Fruit fly (Drosophila melanogaster): Measurements from ENCODE around the gene CG8927.

CG8927 gene

DNA sequence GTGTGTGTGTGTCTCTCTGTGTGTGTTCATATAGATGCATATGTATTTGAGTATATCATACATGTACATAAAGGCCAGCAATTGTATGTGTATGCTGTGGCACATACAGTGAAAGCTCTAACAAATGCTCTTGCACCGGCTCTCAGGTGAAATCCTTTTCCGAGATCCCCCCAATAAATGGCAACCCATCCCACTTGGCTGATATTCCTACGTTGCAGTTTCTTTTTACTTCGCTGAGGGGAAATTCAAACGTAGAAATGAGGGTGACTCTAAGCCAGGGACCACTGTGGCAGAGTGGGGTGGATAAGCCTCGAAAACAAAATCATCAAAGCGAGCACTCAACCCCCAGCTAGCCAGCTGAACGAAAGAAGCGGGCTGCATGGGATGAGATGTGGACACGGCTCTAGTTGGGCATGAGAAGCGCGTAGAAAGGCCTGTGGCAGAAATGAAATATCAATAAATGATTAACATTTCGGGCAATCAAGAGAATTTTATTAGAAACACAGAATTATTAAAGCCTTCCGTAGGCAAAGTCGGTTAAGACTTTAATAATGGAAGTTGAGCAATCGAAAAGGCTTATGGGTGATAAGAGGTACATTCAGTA, 41.6 kb downstream of the CG8927 start (continued):
- TF ChIP-seq dan (GFP tag; IDR thresholded peaks at IDR 0.05) (peak; percentile 99), bsh (GFP tag; optimal IDR thresholded peaks at IDR 0.05) (peak; percentile 89 to 100), gem (tag; optimal IDR thresholded peaks at IDR 0.05) (peak; percentile 99), chinmo (GFP tag; IDR thresholded peaks at IDR 0.05; ENCODE audit: partially characterized antibody) (peak; percentile 85; the same call in 3 of the 4 replicates), CG30403 (GFP tag; optimal IDR thresholded peaks at IDR 0.05) (peak; percentile 99), peb (GFP tag; IDR thresholded peaks at IDR 0.05) (peak; percentile 99), Doc2 (GFP tag; IDR thresholded peaks at IDR 0.05) (peak; percentile 98), ato (GFP tag; IDR thresholded peaks at IDR 0.05; ENCODE audit: partially characterized antibody) (no peak), gsb-n (tag; optimal IDR thresholded peaks at IDR 0.05) (peak; percentile 99), CG10959 (GFP tag; IDR thresholded peaks at IDR 0.05) (peak; percentile 99), CG12769 (tag; optimal IDR thresholded peaks at IDR 0.05) (peak; percentile 100), CG4730 (GFP tag; IDR thresholded peaks at IDR 0.05) (peak; percentile 100), crp (GFP tag; optimal IDR thresholded peaks at IDR 0.05) (peak in 1 of 2 experiments; percentile 76), esg (GFP tag; conservative IDR thresholded peaks at IDR 0.05) (peak; percentile 100), Dbx (GFP tag; IDR thresholded peaks at IDR 0.05) (peak; percentile 99), CG2129 (GFP tag; IDR thresholded peaks at IDR 0.05; ENCODE audit: partially characterized antibody) (no peak), Hr78 (GFP tag; optimal IDR thresholded peaks at IDR 0.05) (peak in 1 of 2 experiments; percentile 92), CG4360 (GFP tag; IDR thresholded peaks at IDR 0.05) (peak; percentile 95), wdn (GFP tag; IDR thresholded peaks at IDR 0.05) (peak; percentile 99), pfk (GFP tag; optimal IDR thresholded peaks at IDR 0.05) (peak; percentile 71), ranshi (GFP tag; IDR thresholded peaks at IDR 0.05) (peak; percentile 100), psq (GFP tag; optimal IDR thresholded peaks at IDR 0.05) (peak; percentile 95), Hey (tag; optimal IDR thresholded peaks at IDR 0.05) (peak; percentile 97), CG34422 (GFP tag; IDR thresholded peaks at IDR 0.05) (peak; percentile 100), CG4707 (GFP tag; optimal IDR thresholded peaks at IDR 0.05) (peak; percentile 98), Pdp1 (GFP tag; optimal IDR thresholded peaks at IDR 0.05) (peak; percentile 99 to 100), Lim3 (GFP tag; IDR thresholded peaks at IDR 0.05) (peak; percentile 99), Deaf1 (tag; optimal IDR thresholded peaks at IDR 0.05) (peak; percentile 90), klu (GFP tag; IDR thresholded peaks at IDR 0.05) (peak; percentile 97), CG10209 (GFP tag; optimal IDR thresholded peaks at IDR 0.05) (peak; percentile 99), Tbp (GFP tag; optimal IDR thresholded peaks at IDR 0.05) (no peak), Hsf (GFP tag; optimal IDR thresholded peaks at IDR 0.05) (peak; percentile 99), E2f1 (GFP tag; IDR thresholded peaks at IDR 0.05) (peak; percentile 100), Meics (GFP tag; optimal IDR thresholded peaks at IDR 0.05) (peak; percentile 98), unpg (GFP tag; optimal IDR thresholded peaks at IDR 0.05) (peak; percentile 99), Bdp1 (GFP tag; optimal IDR thresholded peaks at IDR 0.05) (peak; percentile 95), wek (GFP tag; optimal IDR thresholded peaks at IDR 0.05) (peak; percentile 97), scrt (GFP tag; optimal IDR thresholded peaks at IDR 0.05) (peak; percentile 98), HLH3B (GFP tag; IDR thresholded peaks at IDR 0.05) (peak; percentile 100), CG14965 (GFP tag; optimal IDR thresholded peaks at IDR 0.05; ENCODE audit: borderline replicate concordance) (peak; percentile 94), H15 (GFP tag; IDR thresholded peaks at IDR 0.05) (peak; percentile 100), slou (GFP tag; optimal IDR thresholded peaks at IDR 0.05) (peak; percentile 95), CG30431 (GFP tag; optimal IDR thresholded peaks at IDR 0.05) (peak; percentile 99), pan (optimal IDR thresholded peaks at IDR 0.05) (no peak), pan (GFP tag; optimal IDR thresholded peaks at IDR 0.05 in 1 of 2, IDR thresholded peaks at IDR 0.05 in 1 of 2) (peak in 1 of 2 experiments; percentile 100), az2 (GFP tag; optimal IDR thresholded peaks at IDR 0.05) (peak; percentile 99), NC2β (GFP tag; optimal IDR thresholded peaks at IDR 0.05) (peak; percentile 99), CG11696 (GFP tag; IDR thresholded peaks at IDR 0.05) (peak; percentile 98), MESR4 (GFP tag; optimal IDR thresholded peaks at IDR 0.05) (peak; percentile 92)
